Worm (Caenorhabditis elegans) whole organism, L3 larva: ENCODE results near the gene str-90.

ENCODE experiments used
- elt-1 ChIP-seq: fragments of 150-350 bp; optimal IDR thresholded peaks from 2 replicates; lab custom pipeline; 2014; ENCODE audit warnings: missing biosample characterization, missing genetic modification characterization
- zag-1 ChIP-seq: fragments of 150-350 bp; optimal IDR thresholded peaks from 2 replicates; lab custom pipeline; 2014; ENCODE audit warnings: missing biosample characterization, missing genetic modification characterization

- no peak for TF ChIP-seq elt-1 (tag; lab: Kevin White, UChicago)
- no peak for TF ChIP-seq zag-1 (tag; lab: Kevin White, UChicago)
Observed at ce11 chrV:8131628-8132027, 28.6 kb downstream of the str-90 start.
